Fruit fly (Drosophila melanogaster): ENCODE results near the gene CG10466.
A peak's percentile ranks its signal among the peaks of the same experiment; 100 is the strongest.

The CG10466 gene

dm6 chr2L:19795320-19796110, 3.6 kb downstream of the CG10466 start (continued):
- TF ChIP-seq CG6683 (GFP tag; optimal IDR thresholded peaks at IDR 0.05) (no peak), CG6272 (GFP tag; IDR thresholded peaks at IDR 0.05) (peak; percentile 51), stc (GFP tag; IDR thresholded peaks at IDR 0.05) (no peak), Doc3 (GFP tag; IDR thresholded peaks at IDR 0.05; ENCODE audit: partially characterized antibody) (peak; percentile 71), gfzf (GFP tag; optimal IDR thresholded peaks at IDR 0.05) (peak; percentile 89), zf30C (GFP tag; optimal IDR thresholded peaks at IDR 0.05) (no peak), CG7987 (GFP tag; optimal IDR thresholded peaks at IDR 0.05) (no peak), fd3F (GFP tag; optimal IDR thresholded peaks at IDR 0.05) (no peak), CG17612 (GFP tag; IDR thresholded peaks at IDR 0.05) (no peak), CG2889 (GFP tag; IDR thresholded peaks at IDR 0.05) (no peak), Rx (GFP tag; IDR thresholded peaks at IDR 0.05) (no peak), Spps (tag; optimal IDR thresholded peaks at IDR 0.05) (no peak), Trl (optimal IDR thresholded peaks at IDR 0.05) (no peak), Trl (GFP tag; optimal IDR thresholded peaks at IDR 0.05) (peak; percentile 58), CG30020 (tag; optimal IDR thresholded peaks at IDR 0.05) (peak; percentile 66), Poxn (GFP tag; IDR thresholded peaks at IDR 0.05) (no peak), Bdp1 (GFP tag; optimal IDR thresholded peaks at IDR 0.05) (peak; percentile 18), CG10462 (GFP tag; optimal IDR thresholded peaks at IDR 0.05) (no peak), Hmr (GFP tag; optimal IDR thresholded peaks at IDR 0.05) (peak; percentile 50), CG6175 (GFP tag; IDR thresholded peaks at IDR 0.05) (no peak), CG9797 (GFP tag; optimal IDR thresholded peaks at IDR 0.05) (peak; percentile 86), CG11560 (tag; IDR thresholded peaks at IDR 0.05) (no peak), Nf-YB (GFP tag; optimal IDR thresholded peaks at IDR 0.05) (no peak), pita (GFP tag; optimal IDR thresholded peaks at IDR 0.05) (no peak), psq (GFP tag; optimal IDR thresholded peaks at IDR 0.05) (no peak), ab (GFP tag; optimal IDR thresholded peaks at IDR 0.05) (no peak), CG17802 (tag; optimal IDR thresholded peaks at IDR 0.05) (no peak), tll (GFP tag; optimal IDR thresholded peaks at IDR 0.05) (no peak), CG10209 (GFP tag; optimal IDR thresholded peaks at IDR 0.05) (no peak), YL-1 (GFP tag; optimal IDR thresholded peaks at IDR 0.05) (peak; percentile 67), sisA (GFP tag; IDR thresholded peaks at IDR 0.05) (0 out of 2 replicates have a peak, but pooled peaks have one; percentile 11), Ssrp (tag; optimal IDR thresholded peaks at IDR 0.05) (no peak), BtbVII (GFP tag; optimal IDR thresholded peaks at IDR 0.05) (no peak), CG14441 (GFP tag; IDR thresholded peaks at IDR 0.05) (0 out of 2 replicates have a peak, but pooled peaks have one; percentile 21), Sox102F (GFP tag; optimal IDR thresholded peaks at IDR 0.05) (peak; percentile 2), CG12219 (GFP tag; optimal IDR thresholded peaks at IDR 0.05) (no peak), CG3838 (GFP tag; optimal IDR thresholded peaks at IDR 0.05) (no peak), dpn (GFP tag; optimal IDR thresholded peaks at IDR 0.05) (peak; percentile 43 to 45), Sox100B (GFP tag; optimal IDR thresholded peaks at IDR 0.05) (peak; percentile 39), dati (GFP tag; IDR thresholded peaks at IDR 0.05) (no peak), her (GFP tag; optimal IDR thresholded peaks at IDR 0.05) (peak; percentile 23), CG10267 (tag; optimal IDR thresholded peaks at IDR 0.05) (peak; percentile 70), Fer2 (tag; optimal IDR thresholded peaks at IDR 0.05) (no peak), CG10543 (GFP tag; optimal IDR thresholded peaks at IDR 0.05) (no peak), CG1529 (GFP tag; optimal IDR thresholded peaks at IDR 0.05) (no peak), slbo (GFP tag; IDR thresholded peaks at IDR 0.05) (peak; percentile 76), cato (GFP tag; optimal IDR thresholded peaks at IDR 0.05; ENCODE audit: borderline replicate concordance) (peak; percentile 39), CG18764 (GFP tag; optimal IDR thresholded peaks at IDR 0.05) (peak; percentile 37), bigmax (GFP tag; optimal IDR thresholded peaks at IDR 0.05) (no peak)
